Fruit fly (Drosophila melanogaster): Measurements from ENCODE around the gene CG12003.

CG12003 gene

dm6 chr3L:1577338-1577737, 12.1 kb downstream of the CG12003 start (continued):
- no peak for TF ChIP-seq dpn (GFP tag; optimal IDR thresholded peaks at IDR 0.05)
- TF ChIP-seq sob (GFP tag; IDR thresholded peaks at IDR 0.05) = 0 out of 2 replicates have a peak, but pooled peaks have one; percentile 10
- TF ChIP-seq CG11723 (GFP tag; optimal IDR thresholded peaks at IDR 0.05) = no peak
- no peak for TF ChIP-seq danr (GFP tag; IDR thresholded peaks at IDR 0.05)
- TF ChIP-seq D (optimal IDR thresholded peaks at IDR 0.05) = no peak
- no peak for TF ChIP-seq D (GFP tag; optimal IDR thresholded peaks at IDR 0.05)
- no peak for TF ChIP-seq Nf-YA (GFP tag; IDR thresholded peaks at IDR 0.05)
- 0 out of 2 replicates have a peak, but pooled peaks have one; percentile 27 for TF ChIP-seq CG11247 (GFP tag; IDR thresholded peaks at IDR 0.05)
- TF ChIP-seq lmd (GFP tag; IDR thresholded peaks at IDR 0.05) = no peak
- 0 out of 3 replicates have a peak, but pooled peaks have one; percentile 17 for TF ChIP-seq Doc3 (GFP tag; IDR thresholded peaks at IDR 0.05; ENCODE audit: partially characterized antibody)
- TF ChIP-seq chinmo (GFP tag; IDR thresholded peaks at IDR 0.05; ENCODE audit: partially characterized antibody) = 0 out of 4 replicates have a peak, but pooled peaks have one; percentile 36
- no peak for TF ChIP-seq gcm2 (GFP tag; optimal IDR thresholded peaks at IDR 0.05)
- no peak for TF ChIP-seq CG3163 (GFP tag; optimal IDR thresholded peaks at IDR 0.05)
- TF ChIP-seq CG11093 (GFP tag; IDR thresholded peaks at IDR 0.05) = no peak
- TF ChIP-seq CG17802 (tag; optimal IDR thresholded peaks at IDR 0.05) = no peak
- TF ChIP-seq Optix (GFP tag; IDR thresholded peaks at IDR 0.05) = no peak
- TF ChIP-seq Trl (optimal IDR thresholded peaks at IDR 0.05) = peak; percentile 39 to 42
- no peak for TF ChIP-seq Trl (GFP tag; optimal IDR thresholded peaks at IDR 0.05)
- TF ChIP-seq Rx (GFP tag; IDR thresholded peaks at IDR 0.05) = no peak
- no peak for TF ChIP-seq CG15073 (GFP tag; optimal IDR thresholded peaks at IDR 0.05)
- peak in 1 of 2 experiments; percentile 46 for TF ChIP-seq Pdp1 (GFP tag; optimal IDR thresholded peaks at IDR 0.05)
- TF ChIP-seq Med (GFP tag) = peak; percentile 43
- 0 out of 2 replicates have a peak, but pooled peaks have one; percentile 24 for TF ChIP-seq nerfin-2 (GFP tag; IDR thresholded peaks at IDR 0.05; ENCODE audit: partially characterized antibody)
- peak; percentile 9 for TF ChIP-seq Jarid2 (GFP tag; optimal IDR thresholded peaks at IDR 0.05)
- TF ChIP-seq nerfin-1 (tag; optimal IDR thresholded peaks at IDR 0.05) = peak; percentile 14
- no peak for TF ChIP-seq CG7372 (GFP tag; IDR thresholded peaks at IDR 0.05)
- TF ChIP-seq Drgx (GFP tag; IDR thresholded peaks at IDR 0.05) = peak; percentile 37; the same call in 1 of the 2 replicates
- no peak for TF ChIP-seq Side (GFP tag; optimal IDR thresholded peaks at IDR 0.05)
- no peak for TF ChIP-seq grau (tag; optimal IDR thresholded peaks at IDR 0.05)
- TF ChIP-seq NC2α (GFP tag; optimal IDR thresholded peaks at IDR 0.05) = no peak
- no peak for TF ChIP-seq dmrt11E (tag; optimal IDR thresholded peaks at IDR 0.05)
- TF ChIP-seq CG33557 (GFP tag; optimal IDR thresholded peaks at IDR 0.05) = no peak
- TF ChIP-seq oc (tag; optimal IDR thresholded peaks at IDR 0.05) = no peak
- peak; percentile 30; the same call in 1 of the 3 replicates for TF ChIP-seq sr (GFP tag; IDR thresholded peaks at IDR 0.05)
- TF ChIP-seq Sry-δ (GFP tag; optimal IDR thresholded peaks at IDR 0.05) = no peak

dm6 chr3L:1578391-1578948, 13.3 kb downstream of the CG12003 start:
- no peak for TF ChIP-seq wdn (GFP tag; IDR thresholded peaks at IDR 0.05)
- TF ChIP-seq ac (GFP tag; optimal IDR thresholded peaks at IDR 0.05) = no peak
- no peak; the same call in 1 of the 2 replicates for TF ChIP-seq CG3847 (GFP tag; IDR thresholded peaks at IDR 0.05)
- TF ChIP-seq CG12071 (GFP tag; optimal IDR thresholded peaks at IDR 0.05) = peak; percentile 14
- TF ChIP-seq ems (GFP tag; optimal IDR thresholded peaks at IDR 0.05) = no peak
- TF ChIP-seq CG10543 (GFP tag; optimal IDR thresholded peaks at IDR 0.05) = no peak
- TF ChIP-seq CG11696 (GFP tag; IDR thresholded peaks at IDR 0.05) = peak; percentile 11; the same call in 1 of the 2 replicates
- TF ChIP-seq CG15601 (tag; optimal IDR thresholded peaks at IDR 0.05) = peak; percentile 50
- TF ChIP-seq wor (GFP tag; IDR thresholded peaks at IDR 0.05) = no peak
- TF ChIP-seq CG17802 (tag; optimal IDR thresholded peaks at IDR 0.05) = no peak
- TF ChIP-seq Sry-δ (GFP tag; optimal IDR thresholded peaks at IDR 0.05) = no peak
- peak; percentile 76 for TF ChIP-seq lab (GFP tag; optimal IDR thresholded peaks at IDR 0.05)
- TF ChIP-seq HLH54F (GFP tag; optimal IDR thresholded peaks at IDR 0.05) = no peak
- peak; percentile 7 for TF ChIP-seq CG10267 (tag; optimal IDR thresholded peaks at IDR 0.05)
- no peak for TF ChIP-seq Bgb (GFP tag; IDR thresholded peaks at IDR 0.05; ENCODE audit: partially characterized antibody)
- peak; percentile 39; the same call in 1 of the 2 replicates for TF ChIP-seq NFAT (GFP tag; IDR thresholded peaks at IDR 0.05)
- no peak for TF ChIP-seq CG34224 (GFP tag; IDR thresholded peaks at IDR 0.05; ENCODE audit: partially characterized antibody)
- TF ChIP-seq CG2120 (GFP tag; optimal IDR thresholded peaks at IDR 0.05) = peak; percentile 53
- no peak for TF ChIP-seq C15 (GFP tag; IDR thresholded peaks at IDR 0.05)

All from whole organism, embryonic.